Worm (Caenorhabditis elegans) whole organism, mixed stage, embryonic: ENCODE results near the gene set-14.

Source experiments
- M03D4.4 ChIP-seq: sonication (generic microtip); optimal IDR thresholded peaks from 2 replicates; lab custom pipeline; 2017; ENCODE audit warnings: mild to moderate bottlenecking, missing genetic modification characterization, missing compliant biosample characterization
- bed-3 ChIP-seq: fragments of 200-800 bp; sonication (Bioruptor generic); optimal IDR thresholded peaks from 3 replicates; lab custom pipeline; 2018; ENCODE audit warnings: mild to moderate bottlenecking, missing genetic modification characterization, moderate library complexity, missing compliant biosample characterization
- blmp-1 ChIP-seq: fragments of 150-350 bp; optimal IDR thresholded peaks from 2 replicates; lab custom pipeline; 2014; ENCODE audit warnings: missing biosample characterization, missing genetic modification characterization
- ceh-43 ChIP-seq: fragments of 200-800 bp; sonication (Bioruptor generic); optimal IDR thresholded peaks from 2 replicates; lab custom pipeline; 2018; ENCODE audit warnings: mild to moderate bottlenecking, missing genetic modification characterization, moderate library complexity, missing compliant biosample characterization
- ceh-83 ChIP-seq: fragments of 200-800 bp; sonication (Bioruptor generic); optimal IDR thresholded peaks from 2 replicates; lab custom pipeline; 2018; ENCODE audit warnings: mild to moderate bottlenecking, missing genetic modification characterization, missing compliant biosample characterization
- ces-1 ChIP-seq: fragments of 150-350 bp; optimal IDR thresholded peaks from 2 replicates; lab custom pipeline; 2014; ENCODE audit warnings: missing biosample characterization, missing genetic modification reagents, missing genetic modification characterization
- cnd-1 ChIP-seq: fragments of 200-800 bp; sonication (Bioruptor generic); optimal IDR thresholded peaks from 2 replicates; lab custom pipeline; 2018; ENCODE audit warnings: mild to moderate bottlenecking, missing genetic modification characterization, missing compliant biosample characterization
- drap-1 ChIP-seq: fragments of 200-800 bp; sonication (Bioruptor generic); optimal IDR thresholded peaks from 3 replicates; lab custom pipeline; 2018; ENCODE audit warnings: mild to moderate bottlenecking, missing genetic modification characterization, missing compliant biosample characterization
- elt-1 ChIP-seq: sonication (generic microtip); optimal IDR thresholded peaks from 2 replicates; lab custom pipeline; 2017; ENCODE audit warnings: missing genetic modification characterization, mild to moderate bottlenecking, missing compliant biosample characterization, antibody characterized with exemption, moderate library complexity, borderline replicate concordance; ENCODE audit not compliant: insufficient read depth
- elt-3 ChIP-seq: fragments of 150-350 bp; optimal IDR thresholded peaks from 2 replicates; lab custom pipeline; 2014; ENCODE audit warnings: missing biosample characterization, missing genetic modification characterization
- flh-1 ChIP-seq: fragments of 200-800 bp; sonication (Bioruptor generic); optimal IDR thresholded peaks from 2 replicates; lab custom pipeline; 2018; ENCODE audit warnings: mild to moderate bottlenecking, missing genetic modification characterization, moderate library complexity, missing compliant biosample characterization
- ham-2 ChIP-seq: fragments of 200-800 bp; sonication (Bioruptor generic); optimal IDR thresholded peaks from 2 replicates; lab custom pipeline; 2018; ENCODE audit warnings: mild to moderate bottlenecking, missing genetic modification characterization, missing compliant biosample characterization
- hlh-1 ChIP-seq: fragments of 150-350 bp; optimal IDR thresholded peaks from 2 replicates; lab custom pipeline; 2014; ENCODE audit warnings: missing biosample characterization, missing genetic modification reagents, missing genetic modification characterization
- lin-13 ChIP-seq: fragments of 150-350 bp; optimal IDR thresholded peaks from 2 replicates; lab custom pipeline; 2014; ENCODE audit warnings: missing biosample characterization, missing genetic modification characterization
- lin-32 ChIP-seq: fragments of 200-800 bp; sonication (Bioruptor generic); optimal IDR thresholded peaks from 2 replicates; lab custom pipeline; 2018; ENCODE audit warnings: mild to moderate bottlenecking, missing genetic modification characterization, missing compliant biosample characterization
- lsy-2 ChIP-seq: fragments of 150-350 bp; optimal IDR thresholded peaks from 2 replicates; lab custom pipeline; 2014; ENCODE audit warnings: missing biosample characterization, missing genetic modification characterization
- mab-5 ChIP-seq: fragments of 150-350 bp; optimal IDR thresholded peaks from 2 replicates; lab custom pipeline; 2014; ENCODE audit warnings: missing biosample characterization, missing genetic modification characterization
- mep-1 ChIP-seq: fragments of 150-350 bp; optimal IDR thresholded peaks from 2 replicates; lab custom pipeline; 2017; ENCODE audit warnings: missing biosample characterization, missing genetic modification reagents, missing genetic modification characterization, inconsistent platforms
- mls-2 ChIP-seq: sonication (generic microtip); optimal IDR thresholded peaks from 2 replicates; lab custom pipeline; 2016; ENCODE audit warnings: mild to moderate bottlenecking, missing genetic modification characterization, moderate library complexity, missing compliant biosample characterization
- nhr-12 ChIP-seq: fragments of 150-350 bp; optimal IDR thresholded peaks from 2 replicates; lab custom pipeline; 2014; ENCODE audit warnings: missing biosample characterization, missing genetic modification characterization
- nhr-2 ChIP-seq: fragments of 150-350 bp; optimal IDR thresholded peaks from 2 replicates; lab custom pipeline; 2014; ENCODE audit warnings: missing biosample characterization, missing genetic modification characterization
- nhr-28 ChIP-seq: fragments of 150-350 bp; optimal IDR thresholded peaks from 2 replicates; lab custom pipeline; 2014; ENCODE audit warnings: missing biosample characterization, missing genetic modification characterization
- nhr-76 ChIP-seq: sonication (generic microtip); optimal IDR thresholded peaks from 2 replicates; lab custom pipeline; 2017; ENCODE audit warnings: missing biosample characterization, missing genetic modification characterization
- pha-4 ChIP-seq: fragments of 150-350 bp; optimal IDR thresholded peaks from 2 replicates; lab custom pipeline; 2018; ENCODE audit warnings: missing biosample characterization, missing genetic modification reagents, missing genetic modification characterization
- sem-2 ChIP-seq: fragments of 200-800 bp; sonication (Bioruptor generic); optimal IDR thresholded peaks from 2 replicates; lab custom pipeline; 2018; ENCODE audit warnings: mild to moderate bottlenecking, missing genetic modification characterization, missing compliant biosample characterization
- snpc-4 ChIP-seq: fragments of 150-350 bp; optimal IDR thresholded peaks from 2 replicates; lab custom pipeline; 2014; ENCODE audit warnings: missing biosample characterization, missing genetic modification characterization
- sptf-1 ChIP-seq: sonication (generic microtip); optimal IDR thresholded peaks from 2 replicates; lab custom pipeline; 2017; ENCODE audit warnings: mild to moderate bottlenecking, missing genetic modification characterization, moderate library complexity, missing compliant biosample characterization
- tbx-8 ChIP-seq: fragments of 200-800 bp; sonication (Bioruptor generic); optimal IDR thresholded peaks from 2 replicates; lab custom pipeline; 2018; ENCODE audit warnings: mild to moderate bottlenecking, missing genetic modification characterization, moderate library complexity, missing compliant biosample characterization
- unc-120 ChIP-seq: sonication (generic microtip); optimal IDR thresholded peaks from 2 replicates; lab custom pipeline; 2017; ENCODE audit warnings: missing genetic modification characterization, missing compliant biosample characterization; ENCODE audit not compliant: poor library complexity, severe bottlenecking
- unc-39 ChIP-seq: fragments of 150-350 bp; optimal IDR thresholded peaks from 2 replicates; lab custom pipeline; 2014; ENCODE audit warnings: missing biosample characterization, missing genetic modification characterization
- unc-62 ChIP-seq: fragments of 150-350 bp; optimal IDR thresholded peaks from 2 replicates; lab custom pipeline; 2014; ENCODE audit warnings: missing biosample characterization, missing genetic modification reagents, missing genetic modification characterization
- zip-8 ChIP-seq: fragments of 150-350 bp; optimal IDR thresholded peaks from 2 replicates; lab custom pipeline; 2014; ENCODE audit warnings: missing biosample characterization, missing genetic modification characterization
- ztf-11 ChIP-seq: fragments of 150-350 bp; optimal IDR thresholded peaks from 2 replicates; lab custom pipeline; 2014; ENCODE audit warnings: missing biosample characterization, missing genetic modification characterization

set-14 gene

DNA sequence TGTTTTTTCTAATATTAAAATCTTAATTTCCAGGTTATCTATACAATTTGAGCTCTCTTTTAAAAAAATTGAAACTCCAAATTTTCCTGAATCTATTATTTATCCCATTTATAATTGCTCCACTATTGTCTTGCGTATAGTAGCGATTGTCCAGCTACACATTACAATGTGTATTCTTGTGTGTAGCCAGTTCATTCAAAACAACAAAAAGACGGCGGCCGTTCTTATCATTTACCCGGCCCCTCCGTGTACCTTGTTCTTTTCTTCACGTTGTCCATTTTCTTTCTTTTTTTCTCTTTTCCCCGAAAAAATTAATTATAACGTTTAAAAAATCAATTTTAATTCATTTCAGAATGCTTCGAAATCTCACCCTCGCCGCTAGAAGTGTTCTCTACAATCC lies 24.6 kb upstream of the set-14 start, which contains the start of gene ech-4:
TSS of gene ech-4 (plus strand) at position 353 of the 400 bp plus-strand sequence.
- TF ChIP-seq blmp-1 (tag; lab: Kevin White, UChicago) (no peak), hlh-1 (tag; lab: Kevin White, UChicago) (no peak), mls-2 (tag; lab: Kevin White, UChicago) (no peak), ztf-11 (no peak), M03D4.4 (tag; lab: Kevin White, UChicago) (no peak), lin-32 (GFP tag; lab: Kevin White, UChicago) (no peak), unc-39 (tag; lab: Kevin White, UChicago) (no peak), drap-1 (GFP tag; lab: Kevin White, UChicago) (no peak), snpc-4 (no peak), pha-4 (no peak), nhr-28 (tag; lab: Kevin White, UChicago) (no peak), sem-2 (GFP tag; lab: Kevin White, UChicago) (no peak), zip-8 (tag; lab: Kevin White, UChicago) (no peak), ceh-43 (GFP tag; lab: Kevin White, UChicago) (no peak), bed-3 (GFP tag; lab: Kevin White, UChicago) (no peak)

DNA sequence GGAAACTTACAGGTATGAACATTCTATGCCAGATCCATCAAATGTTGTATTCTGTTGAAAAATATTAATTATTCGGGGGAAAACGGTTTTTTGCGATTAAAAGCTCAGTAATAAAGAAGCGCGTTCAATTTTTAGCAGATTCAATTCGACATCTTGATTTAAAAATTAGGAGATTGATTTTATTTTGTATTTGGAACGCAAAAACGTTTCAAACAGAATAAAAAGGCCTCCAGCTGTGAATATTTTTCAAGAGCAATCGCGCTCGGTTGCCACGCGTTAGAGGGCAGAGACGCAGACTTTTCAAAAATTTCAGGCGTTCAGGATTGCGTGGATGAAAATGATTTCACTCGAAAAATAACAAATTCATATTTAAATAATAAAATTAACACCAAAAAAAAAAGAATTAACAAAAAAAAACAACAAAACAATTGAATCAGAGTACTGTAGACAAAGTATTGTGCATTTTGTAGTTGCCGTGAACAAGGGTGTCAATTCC lies 23.9 kb upstream of the set-14 start, which contains the start of gene R06F6.8:
TSS of gene R06F6.8 (minus strand) at position 51 of the 496 bp plus-strand sequence.
- no peak for TF ChIP-seq mls-2 (tag; lab: Kevin White, UChicago)
- TF ChIP-seq elt-3 (tag; lab: Kevin White, UChicago): no peak
- TF ChIP-seq cnd-1 (tag; lab: Kevin White, UChicago): no peak
- TF ChIP-seq ces-1: peak; percentile 12

DNA sequence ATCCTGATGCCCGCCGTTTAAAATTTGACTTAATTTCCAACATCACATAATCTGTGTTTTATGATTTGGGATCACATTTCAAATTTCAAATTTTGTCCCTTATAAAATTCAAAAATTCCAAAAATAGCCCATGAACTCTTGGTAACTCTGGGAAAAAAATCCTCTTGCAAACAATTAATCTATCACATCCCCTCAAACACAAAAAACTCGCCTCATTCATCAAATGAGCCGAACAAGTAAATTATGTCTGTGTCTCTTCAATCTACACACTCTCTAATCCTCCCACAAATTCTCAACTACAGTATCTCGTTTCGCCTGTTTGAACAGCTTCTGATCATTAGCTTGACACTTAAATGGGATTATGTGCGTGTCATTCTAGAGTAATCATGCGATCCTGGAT lies 14.6 kb upstream of the set-14 start, which contains the start of gene msrp-7:
TSS of gene msrp-7 (plus strand) at position 301 of the 400 bp plus-strand sequence.
- TF ChIP-seq mab-5 (tag; lab: Kevin White, UChicago) (no peak), ham-2 (GFP tag; lab: Kevin White, UChicago) (no peak), cnd-1 (tag; lab: Kevin White, UChicago) (no peak), unc-39 (tag; lab: Kevin White, UChicago) (no peak), nhr-2 (no peak), sptf-1 (no peak), elt-1 (tag; lab: Kevin White, UChicago) (no peak), ztf-11 (no peak), mls-2 (tag; lab: Kevin White, UChicago) (no peak)
- TF ChIP-seq, all 35 proteins: peak for 0

ce11 chrII:10808708-10809343 lies 12.7 kb upstream of the set-14 start, which contains the start of gene R06F6.14:
R06F6.14 (plus strand) TSS chrII:10809293.
- TF ChIP-seq lin-32 (GFP tag; lab: Kevin White, UChicago) (no peak), lsy-2 (tag; lab: Kevin White, UChicago) (no peak), snpc-4 (no peak), zip-8 (tag; lab: Kevin White, UChicago) (no peak), elt-1 (tag; lab: Kevin White, UChicago) (no peak), nhr-28 (tag; lab: Kevin White, UChicago) (no peak), tbx-8 (GFP tag; lab: Kevin White, UChicago) (no peak), pha-4 (no peak), M03D4.4 (tag; lab: Kevin White, UChicago) (no peak), lin-13 (tag; lab: Kevin White, UChicago) (no peak), nhr-12 (tag; lab: Kevin White, UChicago) (no peak), unc-62 (no peak)

ce11 chrII:10805437-10805836 lies 9.3 kb upstream of the set-14 start, which contains the start of gene ceh-62:
ceh-62 (plus strand) TSS chrII:10805737.
- TF ChIP-seq nhr-76 (tag; lab: Kevin White, UChicago) (no peak), pha-4 (no peak), ztf-11 (no peak), sem-2 (GFP tag; lab: Kevin White, UChicago) (no peak), mab-5 (tag; lab: Kevin White, UChicago) (no peak), ces-1 (no peak), mep-1 (tag; lab: Kevin White, UChicago) (no peak), nhr-12 (tag; lab: Kevin White, UChicago) (no peak), flh-1 (no peak), ceh-83 (GFP tag; lab: Kevin White, UChicago) (no peak), unc-120 (tag; lab: Kevin White, UChicago) (no peak), hlh-1 (tag; lab: Kevin White, UChicago) (no peak), elt-1 (tag; lab: Kevin White, UChicago) (no peak), snpc-4 (no peak)
